Fruit fly (Drosophila melanogaster) whole organism, prepupa: ENCODE measurements around the gene IFT43.

ENCODE experiments used
- Smox ChIP-seq: fragments of 200-800 bp; sonication (Bioruptor generic); optimal IDR thresholded peaks from 3 replicates; lab custom pipeline; 2016; ENCODE audit warnings: missing biosample characterization, missing genetic modification characterization
- Sox102F ChIP-seq: fragments of 200-800 bp; sonication (Bioruptor generic); optimal IDR thresholded peaks from 2 replicates; lab custom pipeline; 2016; ENCODE audit warnings: missing biosample characterization, mild to moderate bottlenecking, missing genetic modification characterization

DNA sequence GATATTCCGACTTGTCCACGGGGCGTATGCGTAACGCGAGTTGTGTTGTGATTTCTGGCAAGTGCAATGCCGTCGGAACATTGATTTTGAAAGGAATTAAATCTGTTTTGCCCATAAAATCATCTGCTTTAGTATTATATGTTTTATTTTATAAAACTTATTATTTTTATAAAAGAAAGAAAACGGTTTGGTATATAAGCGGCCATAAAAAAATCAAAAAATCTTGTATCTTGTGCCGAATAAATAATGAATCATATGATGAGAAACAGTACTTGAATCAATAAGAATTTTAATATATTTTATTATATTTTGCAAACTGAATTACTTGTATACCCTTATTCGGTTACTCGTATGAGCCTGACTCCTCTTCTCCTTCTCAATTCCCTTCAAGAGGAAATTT lies 37.9 kb downstream of the IFT43 start, which contains the start of gene pdm2:
- TF ChIP-seq Sox102F, result no peak
- no peak for TF ChIP-seq Smox (GFP tag; lab: Kevin White, UChicago)
